Fruit fly (Drosophila melanogaster) whole organism, embryonic: ENCODE measurements around the gene CG42656.

Experiments
- BtbVII ChIP-seq: fragments of 200-800 bp; sonication (Bioruptor generic); optimal IDR thresholded peaks from 3 replicates; lab custom pipeline; 2017; ENCODE audit warnings: missing biosample characterization, mild to moderate bottlenecking, missing genetic modification characterization
- CG11247 ChIP-seq: fragments of 200-800 bp; sonication (Bioruptor generic); IDR thresholded peaks from 2 replicates; pipeline ENCODE4 v1.3.6; 2022; ENCODE audit warnings: missing biosample characterization, missing genetic modification characterization
- CG12155 ChIP-seq: fragments of 200-800 bp; sonication (Bioruptor generic); optimal IDR thresholded peaks from 3 replicates; lab custom pipeline; 2016; ENCODE audit warnings: missing biosample characterization, missing genetic modification characterization
- CG13424 ChIP-seq: fragments of 200-800 bp; sonication (Bioruptor generic); optimal IDR thresholded peaks from 2 replicates; lab custom pipeline; 2019; ENCODE audit warnings: missing biosample characterization, mild to moderate bottlenecking, missing genetic modification characterization, moderate library complexity
- CG13894 ChIP-seq: fragments of 200-800 bp; sonication (Bioruptor generic); optimal IDR thresholded peaks from 3 replicates; lab custom pipeline; 2018; ENCODE audit warnings: missing biosample characterization, mild to moderate bottlenecking, missing genetic modification characterization, moderate library complexity
- CG15269 ChIP-seq: fragments of 200-800 bp; sonication (Bioruptor generic); optimal IDR thresholded peaks from 2 replicates; lab custom pipeline; 2018; ENCODE audit warnings: missing biosample characterization, mild to moderate bottlenecking, missing genetic modification characterization, moderate library complexity
- CG18011 ChIP-seq: fragments of 200-800 bp; sonication (Bioruptor generic); optimal IDR thresholded peaks from 2 replicates; lab custom pipeline; 2017; ENCODE audit warnings: missing biosample characterization, missing genetic modification characterization, mild to moderate bottlenecking, moderate library complexity, missing genotype
- CG18476 ChIP-seq: fragments of 200-800 bp; sonication (Bioruptor generic); optimal IDR thresholded peaks from 2 replicates; lab custom pipeline; 2016; ENCODE audit warnings: missing biosample characterization, mild to moderate bottlenecking, missing genetic modification characterization
- CG18599 ChIP-seq: fragments of 200-800 bp; sonication (Bioruptor generic); optimal IDR thresholded peaks from 3 replicates; lab custom pipeline; 2017; ENCODE audit warnings: missing biosample characterization, missing genetic modification characterization, mild to moderate bottlenecking, moderate library complexity, missing genetic modification reagents
- CG18764 ChIP-seq: fragments of 200-800 bp; sonication (Bioruptor generic); optimal IDR thresholded peaks from 3 replicates; lab custom pipeline; 2016; ENCODE audit warnings: missing biosample characterization, missing genetic modification characterization
- CG30020 ChIP-seq: fragments of 200-800 bp; optimal IDR thresholded peaks from 2 replicates; lab custom pipeline; 2019; ENCODE audit warnings: missing biosample characterization, mild to moderate bottlenecking, missing genetic modification characterization, moderate library complexity
- CG32767 ChIP-seq: fragments of 200-800 bp; sonication (Bioruptor generic); IDR thresholded peaks from 2 replicates; pipeline ENCODE4 v1.3.6; 2022; ENCODE audit warnings: missing biosample characterization, missing genetic modification characterization
- CG3281 ChIP-seq: fragments of 200-800 bp; sonication (Bioruptor generic); optimal IDR thresholded peaks from 3 replicates; lab custom pipeline; 2017; ENCODE audit warnings: missing biosample characterization, mild to moderate bottlenecking, missing genetic modification characterization
- CG43689 ChIP-seq: fragments of 200-800 bp; sonication (Bioruptor generic); IDR thresholded peaks from 2 replicates; pipeline ENCODE4 v1.3.6; 2022; ENCODE audit warnings: missing biosample characterization, missing genetic modification characterization
- CG4404 ChIP-seq: fragments of 200-800 bp; sonication (Bioruptor generic); IDR thresholded peaks from 2 replicates; pipeline ENCODE4 v1.3.6; 2022; ENCODE audit warnings: missing biosample characterization, missing genetic modification characterization
- CG6272 ChIP-seq: fragments of 200-800 bp; sonication (Bioruptor generic); IDR thresholded peaks from 2 replicates; pipeline ENCODE4 v1.3.6; 2022; ENCODE audit warnings: missing biosample characterization, missing genetic modification characterization
- CG6683 ChIP-seq: fragments of 200-800 bp; sonication (Bioruptor generic); optimal IDR thresholded peaks from 2 replicates; lab custom pipeline; 2017; ENCODE audit warnings: missing biosample characterization, mild to moderate bottlenecking, missing genetic modification characterization, missing genetic modification reagents
- CG6791 ChIP-seq: fragments of 200-800 bp; sonication (Bioruptor generic); IDR thresholded peaks from 3 replicates; pipeline ENCODE4 v1.3.6; 2022; ENCODE audit warnings: missing biosample characterization, missing genetic modification characterization; ENCODE audit not compliant: partially characterized antibody
- CG7357 ChIP-seq: fragments of 200-800 bp; sonication (Bioruptor generic); IDR thresholded peaks from 3 replicates; pipeline ENCODE4 v1.3.6; 2022; ENCODE audit warnings: missing biosample characterization, missing genetic modification characterization
- CG8388 ChIP-seq: fragments of 200-800 bp; sonication (Bioruptor generic); optimal IDR thresholded peaks from 2 replicates; lab custom pipeline; 2019; ENCODE audit warnings: missing biosample characterization, mild to moderate bottlenecking, missing genetic modification characterization, moderate library complexity
- CG8765 ChIP-seq: fragments of 200-800 bp; sonication (Bioruptor generic); IDR thresholded peaks from 2 replicates; pipeline ENCODE4 v1.3.6; 2022; ENCODE audit warnings: missing biosample characterization, missing genetic modification characterization
- D ChIP-seq, 2 experiments: fragments of 200-800 bp in 1 of 2; fragments of >200 bp in 1 of 2; sonication (Bioruptor generic) in 1 of 2; optimal IDR thresholded peaks; 2 replicates in 1 of 2; 3 replicates in 1 of 2; lab custom pipeline; 2017; ENCODE audit warnings: mild to moderate bottlenecking in 1 of 2, missing biosample characterization in 1 of 2, missing genetic modification characterization in 1 of 2, missing genetic modification reagents in 1 of 2
- Deaf1 ChIP-seq: fragments of 200-800 bp; optimal IDR thresholded peaks from 3 replicates; lab custom pipeline; 2019; ENCODE audit warnings: missing biosample characterization, mild to moderate bottlenecking, missing genetic modification characterization, moderate library complexity
- Dek ChIP-seq: fragments of 200-800 bp; sonication (Bioruptor generic); optimal IDR thresholded peaks from 3 replicates; lab custom pipeline; 2019; ENCODE audit warnings: missing biosample characterization, mild to moderate bottlenecking, missing genetic modification characterization, moderate library complexity
- Hmr ChIP-seq: fragments of 200-800 bp; sonication (Bioruptor generic); optimal IDR thresholded peaks from 3 replicates; lab custom pipeline; 2017; ENCODE audit warnings: mild to moderate bottlenecking, missing biosample characterization, missing genetic modification reagents, missing genetic modification characterization
- Hr39 ChIP-seq: fragments of >200 bp; optimal IDR thresholded peaks from 2 replicates; lab custom pipeline; 2017
- Mad ChIP-seq: fragments of 200-800 bp; sonication (Bioruptor generic); optimal IDR thresholded peaks from 2 replicates; lab custom pipeline; 2016; ENCODE audit warnings: missing biosample characterization, missing genetic modification characterization
- Poxn ChIP-seq: fragments of 200-800 bp; sonication (Bioruptor generic); IDR thresholded peaks from 2 replicates; pipeline ENCODE4 v1.3.6; 2022; ENCODE audit warnings: missing biosample characterization, missing genetic modification characterization
- Side ChIP-seq: fragments of 200-800 bp; sonication (Bioruptor generic); optimal IDR thresholded peaks from 2 replicates; lab custom pipeline; 2016; ENCODE audit warnings: missing biosample characterization, missing genetic modification characterization
- Xrp1 ChIP-seq: fragments of 200-800 bp; sonication (Bioruptor generic); IDR thresholded peaks from 2 replicates; pipeline ENCODE4 v1.3.6; 2022; ENCODE audit warnings: missing biosample characterization, missing genetic modification characterization
- ap ChIP-seq: fragments of 200-800 bp; sonication (Bioruptor generic); IDR thresholded peaks from 2 replicates; pipeline ENCODE4 v1.3.6; 2022; ENCODE audit warnings: missing biosample characterization, missing genetic modification characterization
- bbx ChIP-seq: fragments of 200-800 bp; sonication (Bioruptor generic); IDR thresholded peaks from 2 replicates; pipeline ENCODE4 v1.3.6; 2022; ENCODE audit warnings: missing biosample characterization, missing genetic modification characterization; ENCODE audit not compliant: partially characterized antibody
- bigmax ChIP-seq: fragments of 200-800 bp; sonication (Bioruptor generic); optimal IDR thresholded peaks from 2 replicates; lab custom pipeline; 2018; ENCODE audit warnings: missing biosample characterization, mild to moderate bottlenecking, missing genetic modification characterization
- crc ChIP-seq: fragments of 200-800 bp; sonication (Bioruptor generic); optimal IDR thresholded peaks from 2 replicates; lab custom pipeline; 2016; ENCODE audit warnings: missing biosample characterization, missing genetic modification characterization
- dan ChIP-seq: fragments of 200-800 bp; sonication (Bioruptor generic); IDR thresholded peaks from 2 replicates; pipeline ENCODE4 v1.3.6; 2022; ENCODE audit warnings: missing biosample characterization, missing genetic modification characterization
- dimm ChIP-seq: fragments of 200-800 bp; sonication (Bioruptor generic); IDR thresholded peaks from 2 replicates; pipeline ENCODE4 v1.3.6; 2022; ENCODE audit warnings: missing biosample characterization, missing genetic modification characterization
- dmrt11E ChIP-seq: fragments of 200-800 bp; sonication (Bioruptor generic); optimal IDR thresholded peaks from 3 replicates; lab custom pipeline; 2018; ENCODE audit warnings: missing biosample characterization, mild to moderate bottlenecking, missing genetic modification characterization, moderate library complexity
- en ChIP-seq: fragments of 200-800 bp; sonication (Bioruptor generic); optimal IDR thresholded peaks from 2 replicates; lab custom pipeline; 2016; ENCODE audit warnings: missing biosample characterization, missing genetic modification characterization
- fru ChIP-seq: fragments of >200 bp; optimal IDR thresholded peaks from 2 replicates; lab custom pipeline; 2017
- hkb ChIP-seq, 2 experiments: fragments of 200-800 bp in 1 of 2; fragments of >200 bp in 1 of 2; sonication (Bioruptor generic) in 1 of 2; IDR thresholded peaks in 1 of 2; optimal IDR thresholded peaks in 1 of 2; 2 replicates each; pipeline versions ENCODE4 v1.3.6 to Lab custom; 2017 to 2022; ENCODE audit warnings: missing biosample characterization in 1 of 2, missing genetic modification characterization in 1 of 2
- lbe ChIP-seq: fragments of 200-800 bp; sonication (Bioruptor generic); optimal IDR thresholded peaks from 2 replicates; lab custom pipeline; 2016; ENCODE audit warnings: missing biosample characterization, mild to moderate bottlenecking, missing genetic modification characterization
- lilli ChIP-seq: fragments of 200-800 bp; sonication (Bioruptor generic); optimal IDR thresholded peaks from 3 replicates; lab custom pipeline; 2016; ENCODE audit warnings: missing biosample characterization, missing genetic modification characterization
- mam ChIP-seq: fragments of 200-800 bp; sonication (Bioruptor generic); optimal IDR thresholded peaks from 3 replicates; lab custom pipeline; 2016; ENCODE audit warnings: missing biosample characterization, missing genetic modification characterization
- nom ChIP-seq: fragments of 200-800 bp; sonication (Bioruptor generic); optimal IDR thresholded peaks from 2 replicates; lab custom pipeline; 2017; ENCODE audit warnings: missing biosample characterization, missing genetic modification characterization, mild to moderate bottlenecking, moderate library complexity, missing genetic modification reagents
- phol ChIP-seq: fragments of 200-800 bp; sonication (Bioruptor generic); optimal IDR thresholded peaks from 3 replicates; lab custom pipeline; 2018; ENCODE audit warnings: missing biosample characterization, mild to moderate bottlenecking, missing genetic modification characterization, moderate library complexity
- sc ChIP-seq, 3 experiments: fragments of >200 bp in 2 of 3; fragments of 200-800 bp in 1 of 3; sonication (Bioruptor generic) in 1 of 3; optimal IDR thresholded peaks; 2 replicates in 2 of 3; 3 replicates in 1 of 3; lab custom pipeline; 2017; ENCODE audit warnings: mild to moderate bottlenecking in 1 of 3, missing biosample characterization in 1 of 3, missing genetic modification characterization in 1 of 3, missing genetic modification reagents in 1 of 3
- slp2 ChIP-seq: fragments of 200-800 bp; sonication (Bioruptor generic); optimal IDR thresholded peaks from 2 replicates; lab custom pipeline; 2016; ENCODE audit warnings: missing biosample characterization, missing genetic modification characterization
- sr ChIP-seq: fragments of 200-800 bp; sonication (Bioruptor generic); IDR thresholded peaks from 3 replicates; pipeline ENCODE4 v1.3.6; 2022; ENCODE audit warnings: missing biosample characterization, missing genetic modification characterization
- wek ChIP-seq: fragments of 200-800 bp; sonication (Bioruptor generic); optimal IDR thresholded peaks from 3 replicates; lab custom pipeline; 2018; ENCODE audit warnings: missing biosample characterization, mild to moderate bottlenecking, missing genetic modification characterization, moderate library complexity
- zfh2 ChIP-seq: fragments of 200-800 bp; sonication (Bioruptor generic); optimal IDR thresholded peaks from 2 replicates; lab custom pipeline; 2016; ENCODE audit warnings: missing biosample characterization, missing genetic modification characterization

The CG42656 gene

dm6 chr3R:7492099-7492498 is 972 bp downstream of the CG42656 start (continued):
- peak; percentile 3 for TF ChIP-seq Hmr
- no peak for TF ChIP-seq wek
- no peak for TF ChIP-seq phol
- TF ChIP-seq CG18599 (GFP tag; lab: Kevin White, UChicago) = no peak
- TF ChIP-seq Xrp1 (GFP tag; lab: Robert Waterston, UW) = 0 out of 2 replicates have a peak, but pooled peaks have one; percentile 4
- TF ChIP-seq Mad = no peak
- TF ChIP-seq lilli = peak; percentile 47
- TF ChIP-seq zfh2 (GFP tag; lab: Kevin White, UChicago) = no peak
- no peak for TF ChIP-seq dmrt11E
- TF ChIP-seq fru (lab: Kevin White, UChicago) = no peak
- peak; percentile 22 for TF ChIP-seq mam
- peak; percentile 30 for TF ChIP-seq Dek (tag; lab: Kevin White, UChicago)
- TF ChIP-seq Poxn (GFP tag; lab: Robert Waterston, UW) = no peak
- TF ChIP-seq sc (optimal IDR thresholded peaks at IDR 0.05; lab: Kevin White, UChicago) = no peak
- no peak for TF ChIP-seq sc (GFP tag; optimal IDR thresholded peaks at IDR 0.05; lab: Kevin White, UChicago)
- TF ChIP-seq nom = no peak
- no peak for TF ChIP-seq dan (GFP tag; lab: Robert Waterston, UW)
- no peak for TF ChIP-seq CG43689 (GFP tag; lab: Robert Waterston, UW)
- TF ChIP-seq CG3281 (GFP tag; lab: Kevin White, UChicago) = no peak
- no peak for TF ChIP-seq CG18764
- TF ChIP-seq CG6272 = no peak
- no peak for TF ChIP-seq Side (GFP tag; lab: Kevin White, UChicago)
- TF ChIP-seq CG8765 = no peak
- TF ChIP-seq BtbVII = no peak
- no peak for TF ChIP-seq CG13424
- TF ChIP-seq CG7357 (GFP tag; lab: Robert Waterston, UW) = no peak
- no peak for TF ChIP-seq CG8388
- TF ChIP-seq ap (GFP tag; lab: Robert Waterston, UW) = no peak
- peak; percentile 13 for TF ChIP-seq CG18476 (GFP tag; lab: Kevin White, UChicago)
- no peak for TF ChIP-seq CG30020 (tag; lab: Kevin White, UChicago)
- TF ChIP-seq dimm (GFP tag; lab: Robert Waterston, UW) = no peak
- no peak for TF ChIP-seq CG6683 (GFP tag; lab: Kevin White, UChicago)
- TF ChIP-seq Hr39 = no peak
- no peak for TF ChIP-seq CG32767 (GFP tag; lab: Robert Waterston, UW)
- TF ChIP-seq slp2 (GFP tag; lab: Kevin White, UChicago) = no peak
- no peak for TF ChIP-seq sr (GFP tag; lab: Robert Waterston, UW)
- no peak for TF ChIP-seq lbe (GFP tag; lab: Kevin White, UChicago)
- TF ChIP-seq CG13894 (tag; lab: Kevin White, UChicago) = peak; percentile 5
- no peak for TF ChIP-seq en (GFP tag; lab: Kevin White, UChicago)
- TF ChIP-seq bbx (GFP tag; lab: Robert Waterston, UW) = no peak; the same call in 1 of the 2 replicates
- TF ChIP-seq D (optimal IDR thresholded peaks at IDR 0.05; lab: Kevin White, UChicago) = no peak
- no peak for TF ChIP-seq D (GFP tag; optimal IDR thresholded peaks at IDR 0.05; lab: Kevin White, UChicago)
- peak; percentile 97 for TF ChIP-seq CG18011 (GFP tag; lab: Kevin White, UChicago)
- no peak for TF ChIP-seq Deaf1 (tag; lab: Kevin White, UChicago)
- TF ChIP-seq CG12155 = no peak
- no peak for TF ChIP-seq bigmax
- no peak for TF ChIP-seq crc (GFP tag; lab: Kevin White, UChicago)
- no peak for TF ChIP-seq hkb (optimal IDR thresholded peaks at IDR 0.05; lab: Kevin White, UChicago)
- no peak for TF ChIP-seq hkb (GFP tag; IDR thresholded peaks at IDR 0.05; lab: Robert Waterston, UW)
- TF ChIP-seq CG4404 (GFP tag; lab: Robert Waterston, UW) = no peak
- no peak for TF ChIP-seq CG11247 (GFP tag; lab: Robert Waterston, UW)
- TF ChIP-seq CG6791 (GFP tag; lab: Robert Waterston, UW) = peak; percentile 54; the same call in 1 of the 3 replicates
- TF ChIP-seq CG15269 (tag; lab: Kevin White, UChicago) = peak; percentile 41
